Fruit fly (Drosophila melanogaster): ENCODE results near the gene alpha-Man-IIb.

- TF ChIP-seq tj (GFP tag; optimal IDR thresholded peaks at IDR 0.05) (no peak), CG12768 (GFP tag; optimal IDR thresholded peaks at IDR 0.05) (no peak), bab1 (GFP tag; optimal IDR thresholded peaks at IDR 0.05) (no peak), CG11617 (GFP tag; optimal IDR thresholded peaks at IDR 0.05) (no peak), kay (GFP tag; ENCODE audit: borderline replicate concordance) (no peak), toe (GFP tag; optimal IDR thresholded peaks at IDR 0.05) (no peak), CG7045 (GFP tag; optimal IDR thresholded peaks at IDR 0.05) (no peak), Mnt (GFP tag; optimal IDR thresholded peaks at IDR 0.05) (no peak), cic (GFP tag; optimal IDR thresholded peaks at IDR 0.05) (no peak), CG7101 (tag; optimal IDR thresholded peaks at IDR 0.05) (no peak), Clk (GFP tag; optimal IDR thresholded peaks at IDR 0.05) (no peak)
These were observed 630 bp downstream of the alpha-Man-IIb start for dm6 chr3R:15804678-15805077.

Data from whole organism, adult.